Fruit fly (Drosophila melanogaster) whole organism, adult: ENCODE measurements around the gene Ak1.

ENCODE experiments used
- CG14711 ChIP-seq: fragments of 200-800 bp; sonication (Bioruptor generic); optimal IDR thresholded peaks from 2 replicates; lab custom pipeline; 2018; ENCODE audit warnings: missing biosample characterization, mild to moderate bottlenecking, missing genetic modification characterization, moderate library complexity
- Crg-1 ChIP-seq: fragments of 200-800 bp; sonication (Bioruptor generic); optimal IDR thresholded peaks from 2 replicates; lab custom pipeline; 2016; ENCODE audit warnings: missing biosample characterization, missing genetic modification characterization
- cnc ChIP-seq, 2 experiments: fragments of >200 bp; optimal IDR thresholded peaks; 2 replicates each; lab custom pipeline; 2017
- ovo ChIP-seq: fragments of 200-800 bp; sonication (Bioruptor generic); optimal IDR thresholded peaks from 2 replicates; lab custom pipeline; 2016; ENCODE audit warnings: missing biosample characterization, missing genetic modification characterization

DNA sequence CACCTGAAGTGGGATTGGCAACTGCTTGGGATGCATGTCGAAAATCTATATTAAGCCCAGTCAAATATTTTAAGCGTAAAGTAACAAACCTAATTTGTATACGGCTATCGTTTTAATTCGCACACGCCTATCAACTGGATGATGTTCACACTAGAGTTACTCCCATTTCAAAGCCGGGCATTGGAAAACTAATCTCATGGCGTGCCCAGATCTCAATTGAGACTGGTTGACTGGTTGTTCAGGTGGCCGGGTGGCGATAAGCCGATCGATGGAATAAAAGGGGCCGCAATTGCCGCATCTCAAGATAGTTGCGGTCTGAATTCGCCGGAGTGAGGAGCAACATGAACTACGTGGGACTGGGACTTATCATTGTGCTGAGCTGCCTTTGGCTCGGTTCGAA lies 15.4 kb downstream of the Ak1 start, which contains the start of gene Est-6:
- TF ChIP-seq ovo (GFP tag; lab: Kevin White, UChicago), result no peak
- TF ChIP-seq Crg-1, result no peak
- no peak for TF ChIP-seq cnc (optimal IDR thresholded peaks at IDR 0.05; lab: Kevin White, UChicago)
- no peak for TF ChIP-seq CG14711 (tag; lab: Kevin White, UChicago)
